Worm (Caenorhabditis elegans): ENCODE measurements around the gene bmy-1.

The bmy-1 gene

DNA sequence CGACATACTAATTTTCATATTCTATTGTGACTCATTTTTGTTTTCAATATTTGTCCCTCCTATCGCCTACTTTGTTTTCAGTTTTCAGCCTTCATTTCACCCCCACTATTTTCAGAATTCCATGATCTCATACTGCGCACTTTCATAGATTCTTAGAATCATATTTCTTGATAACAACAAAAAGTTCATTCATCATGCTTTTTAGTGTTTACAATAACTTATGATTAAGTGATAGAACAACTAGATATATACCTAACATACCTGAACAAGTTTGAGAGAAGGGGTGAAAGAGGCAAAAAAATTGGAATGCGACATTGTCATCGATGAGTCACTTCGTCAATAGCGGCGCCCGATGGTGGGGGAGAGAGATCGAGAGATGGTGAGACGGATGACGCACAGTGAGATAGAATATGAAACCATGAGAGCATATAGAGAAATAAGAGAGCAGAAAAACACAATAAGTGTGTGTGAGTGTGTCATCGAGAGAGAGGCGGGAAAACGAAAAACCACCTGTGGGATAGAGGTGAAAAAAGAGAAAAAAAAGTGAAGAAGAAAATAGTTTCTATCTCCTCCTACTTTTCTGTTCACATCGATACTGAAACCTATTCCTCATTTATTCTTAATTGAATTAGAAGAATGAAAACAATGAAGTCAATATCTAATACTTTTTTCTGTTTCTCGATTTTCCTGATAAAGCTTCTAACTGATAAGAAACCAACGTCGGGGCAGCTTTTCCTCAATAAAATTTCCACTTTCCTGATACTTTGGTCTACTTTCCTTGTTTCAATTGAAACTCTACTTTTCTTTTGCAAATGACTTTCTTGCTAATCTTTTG is 21.6 kb upstream of the bmy-1 start (continued):
- TF ChIP-seq F33H1.4 (GFP tag; IDR thresholded peaks at IDR 0.05) (no peak), dpff-1 (tag; optimal IDR thresholded peaks at IDR 0.05) (no peak), cebp-2 (GFP tag; IDR thresholded peaks at IDR 0.05) (no peak), egl-18 (GFP tag; IDR thresholded peaks at IDR 0.05) (no peak), hrde-1 (tag; optimal IDR thresholded peaks at IDR 0.05; ENCODE audit: borderline replicate concordance) (no peak), mcd-1 (GFP tag; IDR thresholded peaks at IDR 0.05) (peak; percentile 40; the same call in 1 of the 2 replicates), attf-6 (GFP tag; IDR thresholded peaks at IDR 0.05) (no peak), ZK185.1 (tag; optimal IDR thresholded peaks at IDR 0.05; ENCODE audit: poor library complexity, severe bottlenecking) (peak; percentile 45), nfyb-1 (GFP tag; IDR thresholded peaks at IDR 0.05) (peak; percentile 49; the same call in 1 of the 2 replicates), lin-26 (GFP tag; IDR thresholded peaks at IDR 0.05) (0 out of 2 replicates have a peak, but pooled peaks have one; percentile 44), ama-1 (optimal IDR thresholded peaks at IDR 0.05) (no peak), ama-1 (GFP tag; optimal IDR thresholded peaks at IDR 0.05) (no peak), lir-1 (GFP tag; conservative IDR thresholded peaks at IDR 0.05) (no peak), F37B4.10 (GFP tag; IDR thresholded peaks at IDR 0.05) (no peak), ets-4 (GFP tag; optimal IDR thresholded peaks at IDR 0.05) (no peak)

DNA sequence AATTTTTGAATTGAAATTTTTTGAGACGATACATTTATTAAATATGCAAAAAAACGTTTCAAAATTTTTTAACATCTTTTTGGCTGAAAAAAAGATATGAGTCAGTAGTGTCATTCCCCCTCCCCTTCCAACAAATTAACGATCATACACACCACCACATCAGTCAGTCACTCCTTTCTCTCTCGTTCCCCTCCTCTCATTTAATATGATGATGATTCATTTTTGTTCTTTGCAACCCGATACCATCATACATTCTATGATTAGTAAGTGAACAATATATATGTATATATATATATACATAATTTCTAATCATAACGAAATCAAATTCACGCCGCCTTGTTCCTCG is 21.0 kb upstream of the bmy-1 start:
- TF ChIP-seq Y56A3A.18 (GFP tag; IDR thresholded peaks at IDR 0.05) (no peak), dpff-1 (tag; optimal IDR thresholded peaks at IDR 0.05) (no peak), hrde-1 (tag; optimal IDR thresholded peaks at IDR 0.05; ENCODE audit: borderline replicate concordance) (no peak), ztf-3 (GFP tag; optimal IDR thresholded peaks at IDR 0.05) (no peak), Y79H2A.3 (GFP tag; conservative IDR thresholded peaks at IDR 0.05) (no peak), madf-10 (tag; optimal IDR thresholded peaks at IDR 0.05) (no peak), B0019.2 (GFP tag; conservative IDR thresholded peaks at IDR 0.05) (no peak), nhr-80 (tag; optimal IDR thresholded peaks at IDR 0.05) (peak; percentile 31), him-1 (tag; optimal IDR thresholded peaks at IDR 0.05) (no peak), unc-62 (GFP tag; optimal IDR thresholded peaks at IDR 0.05) (peak; percentile 21), ceh-79 (tag; optimal IDR thresholded peaks at IDR 0.05) (no peak), snpc-4 (GFP tag; optimal IDR thresholded peaks at IDR 0.05) (no peak), snpc-4 (tag; optimal IDR thresholded peaks at IDR 0.05) (no peak), mes-4 (tag; optimal IDR thresholded peaks at IDR 0.05) (no peak), lin-26 (GFP tag; IDR thresholded peaks at IDR 0.05) (0 out of 2 replicates have a peak, but pooled peaks have one; percentile 8)

DNA sequence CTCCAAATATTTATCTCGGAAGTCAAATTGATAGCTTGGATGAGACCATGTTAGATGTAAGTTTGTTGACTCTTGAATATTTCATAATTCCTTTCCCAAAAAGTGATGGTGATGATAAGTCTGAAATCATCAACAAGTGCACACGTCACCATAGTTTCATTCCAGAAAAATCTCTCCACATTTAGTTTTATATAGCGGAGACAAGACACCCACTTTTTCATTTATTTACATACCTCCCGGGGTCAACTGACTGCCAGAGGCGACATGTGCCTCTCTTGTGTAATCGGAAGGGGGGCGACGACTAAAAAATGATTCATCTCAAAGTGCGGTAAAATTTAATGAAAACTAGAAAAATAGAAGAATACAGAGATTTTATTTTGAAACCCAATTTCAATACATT is 20.2 kb upstream of the bmy-1 start:
- TF ChIP-seq tbp1 (GFP tag; optimal IDR thresholded peaks at IDR 0.05) (no peak), mes-4 (tag; optimal IDR thresholded peaks at IDR 0.05) (no peak), let-607 (tag; optimal IDR thresholded peaks at IDR 0.05) (peak in 1 of 2 experiments; percentile 2), rcor-1 (GFP tag; IDR thresholded peaks at IDR 0.05) (no peak), hsf-1 (GFP tag; IDR thresholded peaks at IDR 0.05) (0 out of 2 replicates have a peak, but pooled peaks have one; percentile 35), tlf-1 (GFP tag; optimal IDR thresholded peaks at IDR 0.05) (no peak), Y53F4B.3 (GFP tag; IDR thresholded peaks at IDR 0.05) (no peak), ztf-25 (GFP tag; IDR thresholded peaks at IDR 0.05) (no peak), nhr-179 (tag; optimal IDR thresholded peaks at IDR 0.05) (no peak), efl-1 (GFP tag; optimal IDR thresholded peaks at IDR 0.05) (no peak), dpff-1 (tag; optimal IDR thresholded peaks at IDR 0.05) (no peak), pha-4 (tag; optimal IDR thresholded peaks at IDR 0.05) (peak; percentile 56), zim-3 (tag; optimal IDR thresholded peaks at IDR 0.05) (no peak), lsl-1 (GFP tag; optimal IDR thresholded peaks at IDR 0.05) (no peak), D2030.7 (GFP tag; IDR thresholded peaks at IDR 0.05) (no peak), hmg-20 (GFP tag; IDR thresholded peaks at IDR 0.05) (no peak), ceh-58 (GFP tag; IDR thresholded peaks at IDR 0.05) (no peak), aptf-3 (GFP tag; IDR thresholded peaks at IDR 0.05) (no peak), cebp-2 (GFP tag; IDR thresholded peaks at IDR 0.05) (no peak), hlh-12 (tag; optimal IDR thresholded peaks at IDR 0.05) (no peak), lir-1 (GFP tag; conservative IDR thresholded peaks at IDR 0.05) (no peak), F22D6.2 (tag; optimal IDR thresholded peaks at IDR 0.05) (no peak), unc-62 (GFP tag; optimal IDR thresholded peaks at IDR 0.05) (no peak), lin-40 (tag; optimal IDR thresholded peaks at IDR 0.05) (no peak), nhr-80 (tag; optimal IDR thresholded peaks at IDR 0.05) (peak; percentile 18)

Measured in whole organism, young adult.